Worm (Caenorhabditis elegans) whole organism, dauer: ENCODE measurements around the gene T01E8.8.
"Not testable (repeated sequence)": the region's sequence is repeated elsewhere in the genome, so short reads cannot be mapped to it uniquely, and the experiment has no call there.

Experiments
- unc-62 ChIP-seq: sonication (generic microtip); optimal IDR thresholded peaks from 2 replicates; lab custom pipeline; 2017; ENCODE audit warnings: missing biosample characterization, missing genetic modification reagents, missing genetic modification characterization

The T01E8.8 gene

DNA sequence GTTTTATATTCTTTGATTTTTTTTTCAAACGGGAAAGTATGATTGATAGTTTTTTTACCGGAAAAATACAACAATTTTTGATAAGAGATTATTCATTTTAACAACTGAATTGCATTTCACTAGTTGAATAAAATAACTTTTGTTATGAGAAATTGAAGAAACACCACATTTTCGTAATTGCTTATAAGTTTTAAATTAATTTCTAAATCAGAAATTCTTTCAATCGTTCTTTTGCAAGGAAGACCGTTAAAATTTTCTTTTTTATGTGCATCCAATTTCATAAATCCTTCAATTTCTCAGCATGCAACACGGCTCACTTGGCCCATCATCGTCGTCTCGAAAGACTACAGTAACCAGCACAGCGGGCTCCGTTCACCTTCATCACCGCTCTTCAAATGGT is 8.5 kb upstream of the T01E8.8 start, which contains the start of gene plc-3:
Gene plc-3, plus strand, starts transcription at position 301 of the 400 bp plus-strand sequence.
- TF ChIP-seq unc-62 (GFP tag; lab: Kevin White, UChicago) = no peak

DNA sequence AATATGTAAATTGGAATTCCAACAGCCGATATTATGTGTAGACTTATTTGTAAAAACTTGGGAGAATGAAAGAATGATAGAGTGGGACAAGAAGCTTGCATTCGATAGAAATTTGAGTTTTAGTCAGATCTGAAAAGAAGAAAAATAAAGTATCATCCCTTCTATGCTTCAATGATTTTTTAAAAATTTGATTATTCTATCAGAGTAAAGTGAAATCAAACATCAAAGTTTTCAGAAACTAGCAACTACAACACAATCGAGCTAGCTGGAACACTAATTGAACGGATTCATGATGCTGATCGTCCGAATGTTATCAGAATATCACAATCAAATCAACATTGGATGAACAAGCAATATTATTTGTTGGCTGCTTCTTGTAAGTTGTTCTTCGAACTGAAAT is 4.0 kb upstream of the T01E8.8 start, which contains the start of gene srh-135:
Gene srh-135, minus strand, starts transcription at position 101 of the 400 bp plus-strand sequence.
- TF ChIP-seq unc-62 (GFP tag; lab: Kevin White, UChicago) = no peak

- no peak for TF ChIP-seq unc-62 (GFP tag; lab: Kevin White, UChicago)
These were observed 802 bp downstream of the T01E8.8 start for ce11 chrII:10231874-10232273.

DNA sequence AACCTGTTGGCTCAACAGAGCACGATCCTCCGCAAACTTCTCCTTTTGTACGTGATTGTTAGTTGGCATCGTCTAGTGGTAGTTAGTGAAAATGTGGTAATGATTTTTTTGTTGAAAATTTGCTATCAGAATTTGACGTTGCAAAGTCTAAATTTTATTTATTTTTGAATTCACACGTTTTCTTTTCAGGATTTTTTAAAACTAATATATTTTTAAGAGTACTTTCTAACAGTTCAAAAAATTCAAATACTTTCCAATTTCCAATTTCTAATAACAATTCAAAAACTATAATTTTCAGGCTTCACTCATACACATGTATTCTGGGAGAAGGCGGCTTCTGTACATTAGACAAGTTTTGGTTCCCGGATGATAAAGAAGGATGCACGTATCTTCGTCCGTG is 3.3 kb downstream of the T01E8.8 start, which contains the start of gene ubxn-5:
Gene ubxn-5, minus strand, starts transcription at position 101 of the 400 bp plus-strand sequence.
- TF ChIP-seq unc-62 (GFP tag; lab: Kevin White, UChicago) = no peak

DNA sequence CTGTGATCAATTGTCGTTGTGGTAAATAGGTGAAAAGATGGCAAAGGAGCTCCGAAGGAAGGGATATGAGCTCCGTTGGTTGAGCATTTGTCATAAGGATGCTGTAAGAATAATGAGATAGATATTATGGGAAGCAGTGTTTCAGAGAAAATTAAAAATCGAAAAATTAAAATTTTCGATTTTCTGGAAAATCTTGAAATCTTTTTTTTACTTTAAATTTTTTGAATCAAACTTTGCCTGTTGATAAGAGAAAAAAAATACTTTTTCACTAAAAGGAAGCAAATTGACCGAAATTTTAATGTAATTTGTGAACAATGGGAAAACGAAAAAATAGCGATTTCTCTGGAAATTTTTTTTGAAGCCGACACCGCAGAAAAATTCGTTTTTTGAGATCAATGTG is 8.5 kb downstream of the T01E8.8 start, which contains the start of gene mec-15:
Gene mec-15, minus strand, starts transcription at position 101 of the 400 bp plus-strand sequence.
- TF ChIP-seq unc-62 (GFP tag; lab: Kevin White, UChicago) = no peak

DNA sequence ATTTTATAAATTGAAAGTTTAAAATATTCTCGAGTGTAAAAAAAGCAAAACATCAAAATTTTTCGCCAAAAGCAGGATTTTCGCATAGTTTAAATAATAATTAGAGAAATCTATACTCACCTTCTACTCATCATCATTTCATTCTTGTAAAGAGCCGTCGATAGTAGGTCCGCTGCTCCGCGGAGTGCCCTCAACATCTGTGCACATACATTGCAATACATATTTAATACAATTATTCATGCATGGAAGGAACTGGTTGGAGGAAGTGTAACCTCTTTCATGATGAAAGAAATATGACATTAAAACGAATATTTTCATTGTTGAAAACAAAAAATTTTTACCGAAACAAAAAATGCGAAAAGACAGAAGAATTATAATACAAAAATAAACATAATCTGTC is 11.2 kb downstream of the T01E8.8 start, which contains the start of gene mrps-14:
Gene mrps-14, minus strand, starts transcription at position 197 of the 400 bp plus-strand sequence.
- TF ChIP-seq unc-62 (GFP tag; lab: Kevin White, UChicago) = no peak

DNA sequence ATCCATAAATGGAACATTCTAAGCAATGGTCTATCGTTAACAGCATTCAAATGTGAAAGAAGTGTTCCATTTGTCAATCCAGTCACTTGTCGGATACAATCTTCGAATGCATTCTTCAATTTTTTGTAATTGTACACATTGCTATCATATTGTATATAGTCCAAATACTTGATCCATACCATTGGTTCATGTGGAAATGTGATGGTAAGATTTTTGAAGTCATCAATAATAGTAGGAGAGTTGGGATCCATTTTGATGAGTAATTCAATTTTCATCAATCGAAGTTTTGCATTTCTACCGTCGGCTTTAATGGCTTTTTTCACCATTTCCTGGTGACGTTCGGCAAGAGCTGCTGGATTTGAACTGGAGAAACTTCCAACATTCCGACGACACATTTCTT is 14.5 kb downstream of the T01E8.8 start:
- no peak for TF ChIP-seq unc-62 (GFP tag; lab: Kevin White, UChicago)

- TF ChIP-seq unc-62 (GFP tag; lab: Kevin White, UChicago) = no peak
These were observed 16.1 kb downstream of the T01E8.8 start for ce11 chrII:10247154-10247553.

DNA sequence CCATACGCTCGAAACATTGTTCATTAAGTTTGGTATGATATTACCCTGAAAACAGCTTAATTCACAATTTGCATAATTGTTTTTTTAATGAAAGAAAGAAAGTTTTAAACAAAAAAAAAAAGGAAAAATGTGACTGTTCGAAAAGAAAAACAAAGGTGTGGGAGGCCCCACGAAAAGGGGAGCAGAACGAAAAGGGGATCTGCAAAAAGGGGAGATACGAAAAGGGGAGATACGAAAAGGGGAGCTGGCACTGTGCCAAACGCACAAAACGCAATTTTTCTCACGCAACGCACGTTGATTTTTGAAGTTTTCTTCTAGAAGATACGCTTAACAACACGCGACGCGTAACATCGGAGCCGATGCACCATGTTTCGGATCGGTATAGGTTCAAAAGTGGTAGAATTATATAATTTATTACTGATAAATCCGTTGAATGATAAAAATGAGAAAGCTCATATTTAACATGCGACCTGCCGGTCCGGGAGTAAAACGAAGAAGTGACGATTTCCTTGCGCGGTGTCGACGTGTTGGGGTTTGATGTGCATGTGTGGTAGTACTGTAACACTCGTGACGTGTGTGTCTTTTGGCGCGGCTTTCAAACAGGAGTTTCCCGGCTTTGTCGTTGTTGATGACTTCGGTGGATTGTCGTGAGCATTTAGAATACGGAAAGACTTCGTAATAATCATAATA is 16.7 kb downstream of the T01E8.8 start, which contains the start of gene nrde-2:
Gene nrde-2, minus strand, starts transcription at position 45 of the 690 bp plus-strand sequence.
- TF ChIP-seq unc-62 (GFP tag; lab: Kevin White, UChicago) = not testable (repeated sequence)

DNA sequence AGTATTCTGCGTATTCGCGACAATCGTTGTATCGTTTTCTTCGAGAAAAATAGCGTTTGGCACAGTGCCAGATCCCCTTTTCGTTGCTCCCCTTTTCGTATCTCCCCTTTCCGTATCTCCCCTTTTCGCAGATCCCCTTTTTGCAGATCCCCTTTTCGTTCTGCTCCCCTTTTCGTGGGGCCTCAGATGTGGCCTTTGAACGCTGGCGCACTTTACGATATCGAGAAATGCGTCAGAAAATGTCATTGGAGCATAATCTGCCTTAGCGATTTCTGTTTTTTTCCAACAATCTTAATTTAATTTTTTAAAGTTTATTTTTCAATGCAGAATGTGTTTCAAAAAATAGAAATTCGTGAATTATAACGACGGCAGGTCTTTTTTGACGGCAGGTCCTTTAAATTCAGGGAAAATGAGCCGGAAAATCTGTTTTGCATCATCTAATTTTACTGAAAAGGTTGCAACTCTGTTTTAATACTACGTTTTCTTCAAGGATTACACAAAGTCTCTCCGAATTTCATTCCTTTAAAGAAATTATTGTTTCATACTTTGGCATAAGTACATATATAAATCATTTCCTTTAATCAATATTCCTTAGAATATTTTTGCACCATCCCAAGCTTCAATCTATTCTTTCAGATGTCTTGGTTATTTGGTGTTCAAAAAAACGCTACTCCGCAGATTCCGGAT is 17.4 kb downstream of the T01E8.8 start, which contains the start of gene atad-3:
Gene atad-3, plus strand, starts transcription at position 637 of the 687 bp plus-strand sequence.
- TF ChIP-seq unc-62 (GFP tag; lab: Kevin White, UChicago) = no peak

ce11 chrII:10250966-10251365 is 19.9 kb downstream of the T01E8.8 start, which contains the start of gene F54B3.1:
Gene F54B3.1, plus strand, starts transcription at chrII:10251266.
- no peak for TF ChIP-seq unc-62 (GFP tag; lab: Kevin White, UChicago)

- no peak for TF ChIP-seq unc-62 (GFP tag; lab: Kevin White, UChicago)
These were observed 21.0 kb downstream of the T01E8.8 start for ce11 chrII:10252048-10252447.

DNA sequence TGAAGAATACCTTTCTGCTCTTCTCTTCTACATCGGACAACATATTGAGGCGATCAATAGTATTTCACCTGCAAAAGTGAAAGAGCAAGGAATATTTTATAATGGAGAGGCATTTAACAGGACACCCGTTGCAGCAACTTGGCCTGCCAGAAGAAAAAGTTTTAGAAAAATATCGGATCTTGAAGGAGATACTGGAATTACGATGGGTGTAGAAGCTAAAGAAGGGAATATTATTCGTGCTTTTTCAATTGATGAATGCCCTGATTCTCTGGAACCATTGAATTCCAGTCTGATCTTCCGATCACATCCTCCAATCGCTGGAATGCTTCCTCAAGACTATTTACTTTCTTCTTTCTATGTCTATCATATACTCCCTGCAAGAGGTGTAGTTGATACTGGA is 30.2 kb downstream of the T01E8.8 start:
- no peak for TF ChIP-seq unc-62 (GFP tag; lab: Kevin White, UChicago)

DNA sequence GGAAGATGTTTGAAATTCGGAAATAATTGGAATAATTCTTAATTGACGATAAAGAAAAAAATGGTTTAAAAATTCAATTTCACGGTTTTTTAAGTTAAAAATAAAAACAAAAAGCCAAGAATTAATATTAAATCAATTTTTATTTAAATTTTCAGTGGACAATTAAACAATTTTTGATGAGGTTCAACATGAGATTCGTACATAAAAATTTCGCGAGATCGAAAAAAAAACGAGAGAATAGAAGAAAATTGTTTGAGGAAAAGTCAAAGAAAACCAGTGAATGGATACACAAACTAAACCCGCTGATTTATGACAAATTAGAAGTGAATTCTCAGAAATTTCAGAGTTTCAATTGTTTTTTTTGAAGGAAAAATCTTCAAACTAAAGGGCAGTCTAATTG is 39.0 kb downstream of the T01E8.8 start, which contains the start of gene F54B3.2:
Gene F54B3.2, minus strand, starts transcription at position 101 of the 400 bp plus-strand sequence.
- TF ChIP-seq unc-62 (GFP tag; lab: Kevin White, UChicago) = no peak

DNA sequence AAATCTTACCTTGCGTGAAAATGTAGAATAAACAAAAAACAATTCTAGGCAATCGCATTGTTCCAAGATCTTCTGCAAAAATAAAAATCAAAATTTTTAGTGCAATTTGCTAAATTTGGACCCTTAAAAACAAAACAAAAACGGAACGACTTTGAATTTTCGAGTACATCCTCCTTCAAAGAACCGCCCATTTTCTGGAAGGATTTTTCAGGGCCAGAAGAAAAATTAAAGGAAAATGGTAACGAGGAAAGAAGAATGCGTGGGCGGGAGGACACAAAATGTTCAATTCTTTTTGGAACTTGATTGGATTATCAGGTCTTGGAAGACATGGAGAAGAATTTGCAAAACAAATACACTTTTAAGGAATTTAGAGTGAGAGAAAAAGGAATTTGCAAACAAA is 40.0 kb downstream of the T01E8.8 start, which contains the start of gene F54B3.4:
Gene F54B3.4, minus strand, starts transcription at position 101 of the 400 bp plus-strand sequence.
- TF ChIP-seq unc-62 (GFP tag; lab: Kevin White, UChicago) = no peak

DNA sequence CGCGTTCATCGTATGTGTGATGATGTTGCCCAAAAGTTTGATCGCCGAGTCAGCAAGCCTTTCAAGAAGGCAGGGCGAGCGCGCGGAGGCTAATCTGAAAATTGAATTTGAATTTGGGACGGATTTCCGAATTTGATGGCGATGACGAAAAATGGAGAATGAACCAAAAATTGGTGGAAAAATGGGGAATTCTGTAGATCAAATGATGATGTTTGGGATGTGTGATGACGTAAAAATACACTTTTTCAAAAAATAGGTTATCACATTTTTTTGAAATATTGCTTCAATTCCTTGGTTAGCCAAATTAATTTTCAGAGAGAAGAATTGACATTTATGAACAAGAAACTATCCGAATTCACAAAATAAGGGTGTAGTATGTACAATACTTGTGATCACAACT is 48.5 kb downstream of the T01E8.8 start, which contains the start of gene ZK971.1:
Gene ZK971.1, minus strand, starts transcription at position 101 of the 400 bp plus-strand sequence.
- TF ChIP-seq unc-62 (GFP tag; lab: Kevin White, UChicago) = no peak
